Fruit fly (Drosophila melanogaster): ENCODE measurements around the gene CG14722.

- TF ChIP-seq acj6 (GFP tag; optimal IDR thresholded peaks at IDR 0.05) (no peak), CG32006 (GFP tag; optimal IDR thresholded peaks at IDR 0.05) (no peak), Gug (GFP tag; IDR thresholded peaks at IDR 0.05) (no peak)
Observed at dm6 chr3R:11751756-11752155, 10.1 kb downstream of the CG14722 start.
